Fruit fly (Drosophila melanogaster) whole organism, wandering third instar larva: ENCODE results near the gene CG14803.

ENCODE experiments used
- CG32264 ChIP-seq: fragments of 200-800 bp; sonication (Bioruptor generic); optimal IDR thresholded peaks from 2 replicates; lab custom pipeline; 2016; ENCODE audit warnings: missing biosample characterization, missing genetic modification characterization
- Dfd ChIP-seq: fragments of >200 bp; optimal IDR thresholded peaks from 2 replicates; lab custom pipeline; 2017; ENCODE audit warnings: missing biosample characterization, missing genetic modification characterization
- Mio ChIP-seq: sonication (Bioruptor generic); optimal IDR thresholded peaks from 2 replicates; lab custom pipeline; 2016; ENCODE audit warnings: missing biosample characterization, missing genetic modification characterization
- dl ChIP-seq, 2 experiments: fragments of 175-275, 200-275 bp in 1 of 2; fragments of 200-275 bp in 1 of 2; sonication (Bioruptor generic); optimal IDR thresholded peaks; lab custom pipeline; 2018; ENCODE audit warnings: mild to moderate bottlenecking in 2 of 2, missing biosample characterization in 2 of 2, missing genetic modification characterization in 2 of 2, moderate library complexity in 2 of 2; ENCODE audit not compliant: partially characterized antibody in 2 of 2, insufficient read depth in 1 of 2
- usp ChIP-seq: fragments of >200 bp; optimal IDR thresholded peaks from 2 replicates; lab custom pipeline; 2017; ENCODE audit warnings: missing biosample characterization, missing genetic modification characterization

DNA sequence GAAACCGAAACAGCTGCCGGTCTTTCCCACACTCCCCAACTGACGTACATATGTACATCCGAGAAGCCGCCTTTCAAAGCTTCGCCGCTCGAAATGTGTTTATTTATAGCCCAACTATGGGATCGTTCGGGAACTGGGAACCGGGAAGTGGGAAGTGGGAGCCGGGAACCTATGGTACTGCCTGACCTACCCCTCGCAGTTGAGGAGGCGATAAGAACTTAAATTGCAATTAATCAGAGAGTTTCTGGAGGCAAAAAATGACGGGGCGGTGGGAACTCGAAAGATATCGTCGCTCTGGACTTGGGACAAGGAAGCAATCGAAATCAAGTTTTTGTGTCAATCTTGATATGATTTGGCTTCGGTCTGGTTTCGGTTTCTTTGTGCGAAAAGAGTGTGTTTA, 36.0 kb upstream of the CG14803 start:
- no peak for TF ChIP-seq Dfd
- no peak for TF ChIP-seq dl (GFP tag; optimal IDR thresholded peaks at IDR 0.05; lab: Kevin White, UChicago; ENCODE audit: insufficient read depth in 1 of 2, partially characterized antibody in 2 of 2)
- no peak for TF ChIP-seq usp
- TF ChIP-seq Mio (GFP tag; lab: Kevin White, UChicago): no peak
- no peak for TF ChIP-seq CG32264 (GFP tag; lab: Kevin White, UChicago)
